Worm (Caenorhabditis elegans): ENCODE measurements around the gene pxd-1.
A peak's percentile ranks its signal among the peaks of the same experiment; 100 is the strongest.

Gene pxd-1

DNA sequence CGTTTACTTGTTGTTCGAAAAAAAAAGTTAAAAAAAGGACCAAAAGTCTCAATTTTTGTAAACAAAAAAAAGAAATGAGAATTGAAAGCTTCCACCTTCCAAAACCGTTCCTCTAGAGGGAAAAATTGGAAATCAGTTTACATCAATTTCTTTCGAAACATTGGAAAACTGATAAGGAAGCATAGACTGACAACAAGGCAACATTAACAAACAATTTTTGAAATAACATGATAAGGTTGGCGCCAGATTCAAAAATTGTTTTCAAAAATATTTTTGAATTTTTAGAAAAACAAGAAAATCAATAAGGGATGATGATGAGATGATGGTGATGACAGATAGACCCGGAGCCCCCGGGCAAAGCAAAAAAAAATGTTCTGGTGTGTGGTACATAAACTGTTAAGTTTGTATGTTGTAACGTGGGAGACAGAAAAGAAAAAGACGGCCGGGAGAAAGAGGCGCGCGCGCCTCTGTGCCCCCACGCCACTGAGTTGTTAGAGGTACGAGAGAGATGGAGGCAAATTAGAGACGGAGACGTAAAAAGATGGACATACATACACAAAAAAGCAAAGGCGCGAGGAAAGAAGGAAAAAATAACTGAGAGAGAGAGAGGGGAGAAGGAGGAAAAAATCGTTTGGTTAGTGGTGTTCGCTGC lies 25.8 kb upstream of the pxd-1 start (continued):
- TF ChIP-seq ccch-3 (GFP tag; optimal IDR thresholded peaks at IDR 0.05), result no peak
- no peak for TF ChIP-seq hsf-1 (GFP tag; IDR thresholded peaks at IDR 0.05)
- TF ChIP-seq sea-2 (GFP tag; IDR thresholded peaks at IDR 0.05), result no peak
- no peak for TF ChIP-seq F52B5.7 (tag; optimal IDR thresholded peaks at IDR 0.05)
- TF ChIP-seq him-1 (tag; optimal IDR thresholded peaks at IDR 0.05), result no peak
- TF ChIP-seq F33H1.4 (GFP tag; IDR thresholded peaks at IDR 0.05), result no peak
- no peak for TF ChIP-seq F39B2.1 (GFP tag; IDR thresholded peaks at IDR 0.05)
- TF ChIP-seq Y79H2A.3 (GFP tag; conservative IDR thresholded peaks at IDR 0.05), result no peak
- no peak for TF ChIP-seq snpc-4 (GFP tag; optimal IDR thresholded peaks at IDR 0.05)
- peak in 3 of 4 experiments; percentile 13 to 31 (median 21) for TF ChIP-seq snpc-4 (tag; optimal IDR thresholded peaks at IDR 0.05)
- peak; percentile 63; the same call in 1 of the 2 replicates for TF ChIP-seq nfyb-1 (GFP tag; IDR thresholded peaks at IDR 0.05)
- TF ChIP-seq pha-4 (tag; optimal IDR thresholded peaks at IDR 0.05), result no peak
- TF ChIP-seq attf-5 (GFP tag; optimal IDR thresholded peaks at IDR 0.05), result peak; percentile 77
- TF ChIP-seq ztf-26 (tag; optimal IDR thresholded peaks at IDR 0.05), result peak; percentile 58
- TF ChIP-seq F37B4.10 (GFP tag; IDR thresholded peaks at IDR 0.05), result no peak
- peak; percentile 36 for TF ChIP-seq madf-10 (tag; optimal IDR thresholded peaks at IDR 0.05)
- TF ChIP-seq ceh-79 (tag; optimal IDR thresholded peaks at IDR 0.05), result no peak
- peak; percentile 27 for TF ChIP-seq tbp1 (GFP tag; optimal IDR thresholded peaks at IDR 0.05)
- TF ChIP-seq ztf-18 (tag; optimal IDR thresholded peaks at IDR 0.05), result peak; percentile 3
- peak in 1 of 2 experiments; percentile 49 for TF ChIP-seq let-607 (tag; optimal IDR thresholded peaks at IDR 0.05)
- no peak for TF ChIP-seq B0035.1 (tag; optimal IDR thresholded peaks at IDR 0.05)
- TF ChIP-seq ztf-3 (GFP tag; optimal IDR thresholded peaks at IDR 0.05), result no peak
- TF ChIP-seq F55B11.4 (tag; optimal IDR thresholded peaks at IDR 0.05; ENCODE audit: borderline replicate concordance, insufficient read depth), result no peak
- 0 out of 2 replicates have a peak, but pooled peaks have one; percentile 19 for TF ChIP-seq lin-26 (GFP tag; IDR thresholded peaks at IDR 0.05)
- no peak for TF ChIP-seq ztf-22 (GFP tag; optimal IDR thresholded peaks at IDR 0.05)
- no peak for TF ChIP-seq nhr-120 (GFP tag; IDR thresholded peaks at IDR 0.05)
- TF ChIP-seq aptf-2 (GFP tag; conservative IDR thresholded peaks at IDR 0.05), result no peak
- TF ChIP-seq F49E8.2 (tag; optimal IDR thresholded peaks at IDR 0.05; ENCODE audit: insufficient read depth), result no peak
- no peak for TF ChIP-seq athp-1 (tag; optimal IDR thresholded peaks at IDR 0.05)
- TF ChIP-seq cebp-1 (GFP tag; IDR thresholded peaks at IDR 0.05), result peak; percentile 25; the same call in 1 of the 2 replicates
- TF ChIP-seq cebp-1 (tag; optimal IDR thresholded peaks at IDR 0.05), result peak; percentile 67
- TF ChIP-seq Y67H2A.10 (GFP tag; conservative IDR thresholded peaks at IDR 0.05), result no peak
- peak; percentile 15 for TF ChIP-seq ceh-27 (GFP tag; optimal IDR thresholded peaks at IDR 0.05)
- no peak for TF ChIP-seq gei-17 (GFP tag; optimal IDR thresholded peaks at IDR 0.05)
- TF ChIP-seq mxl-1 (tag; optimal IDR thresholded peaks at IDR 0.05), result no peak
- TF ChIP-seq ets-4 (GFP tag; optimal IDR thresholded peaks at IDR 0.05), result no peak
- no peak for TF ChIP-seq snpc-1.3 (tag; optimal IDR thresholded peaks at IDR 0.05; ENCODE audit: insufficient read depth)
- TF ChIP-seq madf-3 (GFP tag; IDR thresholded peaks at IDR 0.05), result no peak
- TF ChIP-seq ekl-4 (GFP tag; IDR thresholded peaks at IDR 0.05), result no peak
- TF ChIP-seq hmg-20 (GFP tag; IDR thresholded peaks at IDR 0.05), result no peak
- no peak for TF ChIP-seq bed-1 (GFP tag; IDR thresholded peaks at IDR 0.05)
- TF ChIP-seq cebp-2 (GFP tag; IDR thresholded peaks at IDR 0.05), result no peak
- no peak for TF ChIP-seq xnd-1 (tag; optimal IDR thresholded peaks at IDR 0.05)
- no peak for TF ChIP-seq snpc-1.1 (tag; optimal IDR thresholded peaks at IDR 0.05; ENCODE audit: insufficient read depth)
- TF ChIP-seq ceh-91 (GFP tag; IDR thresholded peaks at IDR 0.05), result no peak
- TF ChIP-seq lsl-1 (GFP tag; optimal IDR thresholded peaks at IDR 0.05), result no peak
- TF ChIP-seq Y53G8AR.9 (GFP tag; conservative IDR thresholded peaks at IDR 0.05), result no peak
- TF ChIP-seq egl-44 (GFP tag; IDR thresholded peaks at IDR 0.05), result no peak
